Fruit fly (Drosophila melanogaster) whole organism, pupa: Measurements from ENCODE around the gene Frmd5.

ENCODE experiments used
- CG10348 ChIP-seq: fragments of 200-800 bp; sonication (Bioruptor generic); IDR thresholded peaks from 2 replicates; pipeline ENCODE4 v1.3.6; 2022; ENCODE audit warnings: missing biosample characterization, missing genetic modification characterization
- CG12605 ChIP-seq: fragments of 200-800 bp; sonication (Bioruptor generic); IDR thresholded peaks from 2 replicates; pipeline ENCODE4 v1.3.6; 2022; ENCODE audit warnings: missing biosample characterization, missing genetic modification characterization
- CG13204 ChIP-seq: fragments of 200-800 bp; sonication (Bioruptor generic); optimal IDR thresholded peaks from 2 replicates; lab custom pipeline; 2018; ENCODE audit warnings: missing biosample characterization, mild to moderate bottlenecking, missing genetic modification characterization, moderate library complexity
- CG14655 ChIP-seq: fragments of 200-800 bp; sonication (Bioruptor generic); optimal IDR thresholded peaks from 3 replicates; lab custom pipeline; 2017; ENCODE audit warnings: mild to moderate bottlenecking, missing biosample characterization, missing genetic modification reagents, missing genetic modification characterization
- CG15710 ChIP-seq: fragments of 200-800 bp; sonication (Bioruptor generic); optimal IDR thresholded peaks from 2 replicates; lab custom pipeline; 2018; ENCODE audit warnings: missing biosample characterization, mild to moderate bottlenecking, missing genetic modification characterization, moderate library complexity
- CG17806 ChIP-seq: fragments of 200-800 bp; sonication (Bioruptor generic); optimal IDR thresholded peaks from 2 replicates; lab custom pipeline; 2018; ENCODE audit warnings: missing biosample characterization, mild to moderate bottlenecking, missing genetic modification characterization, moderate library complexity
- CG32121 ChIP-seq: fragments of 200-800 bp; sonication (Bioruptor generic); IDR thresholded peaks from 2 replicates; pipeline ENCODE4 v1.3.6; 2022; ENCODE audit warnings: missing biosample characterization, missing genetic modification characterization
- CG34367 ChIP-seq: fragments of 200-800 bp; sonication (Bioruptor generic); optimal IDR thresholded peaks from 2 replicates; lab custom pipeline; 2018; ENCODE audit warnings: missing biosample characterization, mild to moderate bottlenecking, missing genetic modification characterization
- CG4496 ChIP-seq: fragments of 200-800 bp; sonication (Bioruptor generic); IDR thresholded peaks from 3 replicates; pipeline ENCODE4 v1.3.6; 2022; ENCODE audit warnings: missing biosample characterization, missing genetic modification characterization
- CG8159 ChIP-seq: fragments of 200-800 bp; sonication (Bioruptor generic); optimal IDR thresholded peaks from 3 replicates; lab custom pipeline; 2018; ENCODE audit warnings: missing biosample characterization, mild to moderate bottlenecking, missing genetic modification characterization, moderate library complexity
- CG8301 ChIP-seq: fragments of 200-800 bp; sonication (Bioruptor generic); optimal IDR thresholded peaks from 2 replicates; lab custom pipeline; 2018; ENCODE audit warnings: missing biosample characterization, mild to moderate bottlenecking, missing genetic modification characterization
- CG9948 ChIP-seq: fragments of 200-800 bp; sonication (Bioruptor generic); optimal IDR thresholded peaks from 2 replicates; lab custom pipeline; 2018; ENCODE audit warnings: missing biosample characterization, mild to moderate bottlenecking, missing genetic modification characterization, moderate library complexity
- D1 ChIP-seq: fragments of 200-800 bp; sonication (Bioruptor generic); optimal IDR thresholded peaks from 2 replicates; lab custom pipeline; 2018; ENCODE audit warnings: missing biosample characterization, mild to moderate bottlenecking, missing genetic modification characterization, moderate library complexity
- EcR ChIP-seq: fragments of 200-800 bp; sonication (Bioruptor generic); optimal IDR thresholded peaks from 3 replicates; lab custom pipeline; 2019; ENCODE audit warnings: missing biosample characterization, missing genetic modification characterization, mild to moderate bottlenecking, moderate library complexity, missing genetic modification reagents
- Ets98B ChIP-seq: fragments of 200-800 bp; sonication (Bioruptor generic); IDR thresholded peaks from 2 replicates; pipeline ENCODE4 v1.3.6; 2022; ENCODE audit warnings: missing biosample characterization, missing genetic modification characterization
- Pif1A ChIP-seq: fragments of 200-800 bp; sonication (Bioruptor generic); optimal IDR thresholded peaks from 3 replicates; lab custom pipeline; 2016; ENCODE audit warnings: missing biosample characterization, missing genetic modification characterization
- Pif1B ChIP-seq: fragments of 200-800 bp; sonication (Bioruptor generic); optimal IDR thresholded peaks from 3 replicates; lab custom pipeline; 2016; ENCODE audit warnings: missing biosample characterization, missing genetic modification characterization
- Snoo ChIP-seq: fragments of 200-800 bp; sonication (Bioruptor generic); optimal IDR thresholded peaks from 3 replicates; lab custom pipeline; 2017; ENCODE audit warnings: missing biosample characterization, mild to moderate bottlenecking, missing genetic modification characterization, inconsistent platforms
- fd96Ca ChIP-seq: fragments of 200-800 bp; sonication (Bioruptor generic); IDR thresholded peaks from 3 replicates; pipeline ENCODE4 v1.3.6; 2022; ENCODE audit warnings: missing biosample characterization, missing genetic modification characterization
- gl ChIP-seq: fragments of 200-800 bp; sonication (Bioruptor generic); optimal IDR thresholded peaks from 2 replicates; lab custom pipeline; 2018; ENCODE audit warnings: missing biosample characterization, mild to moderate bottlenecking, missing genetic modification characterization
- rn ChIP-seq: fragments of 200-800 bp; sonication (Bioruptor generic); IDR thresholded peaks from 2 replicates; pipeline ENCODE4 v1.3.6; 2022; ENCODE audit warnings: missing biosample characterization, missing genetic modification characterization

Gene Frmd5

dm6 chr2L:10372297-10372696 is 28.1 kb downstream of the Frmd5 start:
- no peak for TF ChIP-seq D1 (tag; lab: Kevin White, UChicago)
- no peak for TF ChIP-seq CG8301 (tag; lab: Kevin White, UChicago)
- TF ChIP-seq CG32121: no peak
- no peak for TF ChIP-seq EcR (GFP tag; lab: Kevin White, UChicago)
- no peak for TF ChIP-seq gl (tag; lab: Kevin White, UChicago)
- TF ChIP-seq Snoo (tag; lab: Kevin White, UChicago): no peak
- TF ChIP-seq fd96Ca: no peak
- no peak for TF ChIP-seq CG8159
- TF ChIP-seq CG9948 (tag; lab: Kevin White, UChicago): no peak
- TF ChIP-seq CG34367: no peak
- no peak for TF ChIP-seq Ets98B
- TF ChIP-seq Pif1A (GFP tag; lab: Kevin White, UChicago): no peak
- TF ChIP-seq CG13204 (GFP tag; lab: Kevin White, UChicago): no peak
- TF ChIP-seq CG17806 (tag; lab: Kevin White, UChicago): no peak
- no peak for TF ChIP-seq CG10348
- no peak for TF ChIP-seq CG14655 (GFP tag; lab: Kevin White, UChicago)

- TF ChIP-seq gl (tag; lab: Kevin White, UChicago) (no peak), EcR (GFP tag; lab: Kevin White, UChicago) (no peak), D1 (tag; lab: Kevin White, UChicago) (no peak)
These were observed 29.5 kb downstream of the Frmd5 start, which contains the start of gene rho-5 for dm6 chr2L:10373605-10374269. rho-5 (minus strand) TSS chr2L:10373900.

- peak; percentile 56 for TF ChIP-seq CG8159
- peak; percentile 41 for TF ChIP-seq CG32121
- TF ChIP-seq CG13204 (GFP tag; lab: Kevin White, UChicago): no peak
- no peak for TF ChIP-seq CG14655 (GFP tag; lab: Kevin White, UChicago)
- peak; percentile 48 for TF ChIP-seq CG17806 (tag; lab: Kevin White, UChicago)
- TF ChIP-seq fd96Ca: no peak
- TF ChIP-seq Snoo (tag; lab: Kevin White, UChicago): peak; percentile 43
- TF ChIP-seq D1 (tag; lab: Kevin White, UChicago): peak; percentile 70
- peak; percentile 50; the same call in 1 of the 2 replicates for TF ChIP-seq Ets98B
- TF ChIP-seq CG12605 (GFP tag; lab: Robert Waterston, UW): no peak
- TF ChIP-seq CG10348: no peak
- no peak for TF ChIP-seq Pif1A (GFP tag; lab: Kevin White, UChicago)
- TF ChIP-seq CG8301 (tag; lab: Kevin White, UChicago): peak; percentile 44
- peak; percentile 44 for TF ChIP-seq CG9948 (tag; lab: Kevin White, UChicago)
- TF ChIP-seq CG15710 (tag; lab: Kevin White, UChicago): peak; percentile 57
- peak; percentile 44; the same call in 1 of the 3 replicates for TF ChIP-seq CG4496
- no peak for TF ChIP-seq Pif1B (GFP tag; lab: Kevin White, UChicago)
- no peak for TF ChIP-seq rn
- no peak for TF ChIP-seq EcR (GFP tag; lab: Kevin White, UChicago)
- TF ChIP-seq gl (tag; lab: Kevin White, UChicago): no peak
- peak; percentile 25 for TF ChIP-seq CG34367
These were observed 31.4 kb downstream of the Frmd5 start, which contains the start of the genes CG33303 and dpr19 for dm6 chr2L:10375464-10376236. CG33303 (minus strand) TSS chr2L:10375757. dpr19 (plus strand) TSS chr2L:10376168.

dm6 chr2L:10376276-10376675 is 32.0 kb downstream of the Frmd5 start:
- no peak for TF ChIP-seq CG10348

dm6 chr2L:10378631-10379030 is 34.4 kb downstream of the Frmd5 start:
- no peak for TF ChIP-seq CG32121
- no peak for TF ChIP-seq Snoo (tag; lab: Kevin White, UChicago)
- no peak for TF ChIP-seq Pif1B (GFP tag; lab: Kevin White, UChicago)
- TF ChIP-seq EcR (GFP tag; lab: Kevin White, UChicago): no peak
- TF ChIP-seq Ets98B: no peak
- no peak for TF ChIP-seq CG15710 (tag; lab: Kevin White, UChicago)
- TF ChIP-seq gl (tag; lab: Kevin White, UChicago): no peak

dm6 chr2L:10379865-10380264 is 35.6 kb downstream of the Frmd5 start, which contains the start of gene gny:
gny (plus strand) TSS chr2L:10380103.
- TF ChIP-seq Pif1A (GFP tag; lab: Kevin White, UChicago) (no peak), CG15710 (tag; lab: Kevin White, UChicago) (no peak), Pif1B (GFP tag; lab: Kevin White, UChicago) (no peak), CG17806 (tag; lab: Kevin White, UChicago) (no peak)
- TF ChIP-seq, all 21 proteins: peak for 0
